Worm (Caenorhabditis elegans) whole organism, L1 larva: ENCODE results near the gene aagr-4.

Experiments used
- C16A3.4 ChIP-seq: fragments of 150-350 bp; optimal IDR thresholded peaks from 2 replicates; lab custom pipeline; 2014; ENCODE audit warnings: missing biosample characterization, missing genetic modification characterization
- C34B4.2 ChIP-seq: sonication (generic microtip); optimal IDR thresholded peaks from 2 replicates; lab custom pipeline; 2017; ENCODE audit warnings: mild to moderate bottlenecking, missing genetic modification characterization, missing compliant biosample characterization
- Y116A8C.19 ChIP-seq: sonication (generic microtip); optimal IDR thresholded peaks from 2 replicates; lab custom pipeline; 2016; ENCODE audit warnings: missing compliant biosample characterization, missing genetic modification characterization, borderline replicate concordance
- alr-1 ChIP-seq: fragments of 200-800 bp; sonication (Bioruptor generic); optimal IDR thresholded peaks from 2 replicates; lab custom pipeline; 2018; ENCODE audit warnings: borderline replicate concordance, mild to moderate bottlenecking, missing genetic modification characterization, missing compliant biosample characterization
- aly-2 ChIP-seq: fragments of 150-350 bp; optimal IDR thresholded peaks from 2 replicates; lab custom pipeline; 2014; ENCODE audit warnings: missing biosample characterization, missing genetic modification characterization
- ama-1 ChIP-seq: fragments of 150-350 bp; optimal IDR thresholded peaks from 2 replicates; lab custom pipeline; 2014
- blmp-1 ChIP-seq: fragments of 150-350 bp; optimal IDR thresholded peaks from 2 replicates; lab custom pipeline; 2014; ENCODE audit warnings: missing biosample characterization, missing genetic modification characterization
- ceh-8 ChIP-seq: fragments of 200-800 bp; sonication (Bioruptor generic); optimal IDR thresholded peaks from 2 replicates; lab custom pipeline; 2018; ENCODE audit warnings: mild to moderate bottlenecking, missing genetic modification characterization, moderate library complexity, missing compliant biosample characterization
- ceh-82 ChIP-seq, 3 experiments: fragments of 150-350 bp in 1 of 3; sonication (generic microtip) in 2 of 3; optimal IDR thresholded peaks; 2 replicates each; lab custom pipeline; 2014 to 2017; ENCODE audit warnings: missing biosample characterization in 3 of 3, missing genetic modification characterization in 3 of 3
- ceh-88 ChIP-seq: fragments of 200-800 bp; sonication (Bioruptor generic); IDR thresholded peaks from 2 replicates; pipeline ENCODE4 v1.3.6; 2022; ENCODE audit warnings: missing genetic modification characterization, missing compliant biosample characterization
- dsc-1 ChIP-seq: sonication (generic microtip); optimal IDR thresholded peaks from 2 replicates; lab custom pipeline; 2016; ENCODE audit warnings: mild to moderate bottlenecking, missing genetic modification characterization, missing compliant biosample characterization
- egl-27 ChIP-seq, 2 experiments: fragments of 150-350 bp in 1 of 2; sonication (generic microtip); optimal IDR thresholded peaks; 3 replicates each; lab custom pipeline; 2017 to 2018; ENCODE audit warnings: missing biosample characterization in 2 of 2, missing genetic modification characterization in 2 of 2, missing genetic modification reagents in 2 of 2
- elt-2 ChIP-seq: sonication (generic microtip); optimal IDR thresholded peaks from 2 replicates; lab custom pipeline; 2016; ENCODE audit warnings: missing genetic modification characterization, mild to moderate bottlenecking, inconsistent platforms, missing compliant biosample characterization, missing genetic modification reagents
- elt-3 ChIP-seq, 6 experiments: fragments of 150-350 bp in 1 of 6; sonication (generic microtip); optimal IDR thresholded peaks; 2 replicates each; lab custom pipeline; 2017 to 2018; ENCODE audit warnings: missing biosample characterization in 6 of 6, missing genetic modification characterization in 6 of 6, inconsistent platforms in 1 of 6
- ets-5 ChIP-seq: fragments of 200-800 bp; sonication (Bioruptor generic); IDR thresholded peaks from 2 replicates; pipeline ENCODE4 v1.3.6; 2022; ENCODE audit warnings: missing genetic modification characterization, missing compliant biosample characterization
- fkh-8 ChIP-seq: sonication (generic microtip); optimal IDR thresholded peaks from 2 replicates; lab custom pipeline; 2016; ENCODE audit warnings: mild to moderate bottlenecking, missing genetic modification characterization, missing compliant biosample characterization
- fos-1 ChIP-seq: fragments of 150-350 bp; optimal IDR thresholded peaks from 2 replicates; lab custom pipeline; 2014; ENCODE audit warnings: missing biosample characterization, missing genetic modification characterization
- hlh-17 ChIP-seq: fragments of 200-800 bp; sonication (Bioruptor generic); optimal IDR thresholded peaks from 2 replicates; lab custom pipeline; 2018; ENCODE audit warnings: missing genetic modification characterization, mild to moderate bottlenecking, missing compliant biosample characterization, moderate library complexity, borderline replicate concordance
- hlh-4 ChIP-seq: sonication (generic microtip); optimal IDR thresholded peaks from 2 replicates; lab custom pipeline; 2016; ENCODE audit warnings: mild to moderate bottlenecking, missing genetic modification characterization, missing compliant biosample characterization
- isw-1 ChIP-seq: fragments of 200-800 bp; sonication (Bioruptor generic); IDR thresholded peaks from 2 replicates; pipeline ENCODE4 v1.3.6; 2022; ENCODE audit warnings: missing genetic modification characterization, missing compliant biosample characterization
- lin-14 ChIP-seq: fragments of 200-800 bp; sonication (Bioruptor generic); optimal IDR thresholded peaks from 2 replicates; lab custom pipeline; 2018; ENCODE audit warnings: mild to moderate bottlenecking, missing genetic modification characterization, moderate library complexity, missing compliant biosample characterization
- lin-15B ChIP-seq: fragments of 150-350 bp; sonication (generic microtip); optimal IDR thresholded peaks from 3 replicates; lab custom pipeline; 2014; ENCODE audit warnings: missing biosample characterization, missing genetic modification characterization
- lin-35 ChIP-seq, 2 experiments: fragments of 150-350 bp; optimal IDR thresholded peaks; 2 replicates each; lab custom pipeline; 2014; ENCODE audit warnings: missing biosample characterization in 2 of 2, missing genetic modification characterization in 2 of 2, missing genetic modification reagents in 2 of 2
- lin-39 ChIP-seq: fragments of 150-350 bp; optimal IDR thresholded peaks from 2 replicates; lab custom pipeline; 2014; ENCODE audit warnings: missing biosample characterization, missing genetic modification reagents, missing genetic modification characterization
- mab-9 ChIP-seq: fragments of 200-800 bp; sonication (Bioruptor generic); IDR thresholded peaks from 2 replicates; pipeline ENCODE4 v1.3.6; 2022; ENCODE audit warnings: missing genetic modification reagents, missing genetic modification characterization, missing compliant biosample characterization
- mef-2 ChIP-seq: fragments of 150-350 bp; optimal IDR thresholded peaks from 2 replicates; lab custom pipeline; 2014; ENCODE audit warnings: missing biosample characterization, missing genetic modification characterization
- mep-1 ChIP-seq: fragments of 150-350 bp; optimal IDR thresholded peaks from 2 replicates; lab custom pipeline; 2014; ENCODE audit warnings: missing biosample characterization, missing genetic modification characterization
- nhr-11 ChIP-seq: fragments of 150-350 bp; optimal IDR thresholded peaks from 2 replicates; lab custom pipeline; 2014; ENCODE audit warnings: missing biosample characterization, missing genetic modification characterization
- nhr-19 ChIP-seq: fragments of 200-800 bp; sonication (Bioruptor generic); conservative IDR thresholded peaks from 2 replicates; pipeline ENCODE4 v1.3.6; 2022; ENCODE audit warnings: missing genetic modification characterization, missing compliant biosample characterization
- nhr-20 ChIP-seq: sonication (generic microtip); optimal IDR thresholded peaks from 2 replicates; lab custom pipeline; 2016; ENCODE audit warnings: mild to moderate bottlenecking, missing genetic modification characterization, missing compliant biosample characterization
- nhr-237 ChIP-seq: fragments of 150-350 bp; optimal IDR thresholded peaks from 2 replicates; lab custom pipeline; 2014; ENCODE audit warnings: missing biosample characterization, missing genetic modification characterization
- nhr-28 ChIP-seq: fragments of 150-350 bp; optimal IDR thresholded peaks from 2 replicates; lab custom pipeline; 2014; ENCODE audit warnings: missing biosample characterization, missing genetic modification characterization
- nhr-47 ChIP-seq: sonication (generic microtip); optimal IDR thresholded peaks from 2 replicates; lab custom pipeline; 2016; ENCODE audit warnings: mild to moderate bottlenecking, missing genetic modification characterization, moderate library complexity, missing compliant biosample characterization
- nhr-77 ChIP-seq: fragments of 150-350 bp; optimal IDR thresholded peaks from 2 replicates; lab custom pipeline; 2014; ENCODE audit warnings: missing biosample characterization, missing genetic modification characterization
- nhr-84 ChIP-seq: sonication (generic microtip); optimal IDR thresholded peaks from 2 replicates; lab custom pipeline; 2017; ENCODE audit warnings: missing biosample characterization, missing genetic modification characterization
- nhr-85 ChIP-seq: sonication (generic microtip); peaks from one replicate; lab custom pipeline; 2016; ENCODE audit warnings: missing genetic modification characterization, inconsistent platforms, missing compliant biosample characterization
- pag-3 ChIP-seq: sonication (generic microtip); optimal IDR thresholded peaks from 2 replicates; lab custom pipeline; 2017; ENCODE audit warnings: missing genetic modification characterization, mild to moderate bottlenecking, missing compliant biosample characterization, antibody characterized with exemption, borderline replicate concordance; ENCODE audit not compliant: insufficient read depth
- pqm-1 ChIP-seq: sonication (generic microtip); optimal IDR thresholded peaks from 3 replicates; lab custom pipeline; 2017; ENCODE audit warnings: missing biosample characterization, missing genetic modification characterization
- rnt-1 ChIP-seq: sonication (generic microtip); optimal IDR thresholded peaks from 2 replicates; lab custom pipeline; 2016; ENCODE audit warnings: mild to moderate bottlenecking, missing genetic modification characterization, moderate library complexity, missing compliant biosample characterization
- skn-1 ChIP-seq: fragments of 150-350 bp; optimal IDR thresholded peaks from 2 replicates; lab custom pipeline; 2014; ENCODE audit warnings: missing biosample characterization, missing genetic modification characterization
- swsn-7 ChIP-seq: sonication (generic microtip); optimal IDR thresholded peaks from 2 replicates; lab custom pipeline; 2016; ENCODE audit warnings: missing genetic modification characterization, missing compliant biosample characterization
- tbx-2 ChIP-seq: sonication (generic microtip); optimal IDR thresholded peaks from 2 replicates; lab custom pipeline; 2016; ENCODE audit warnings: missing genetic modification characterization, missing compliant biosample characterization
- unc-130 ChIP-seq: fragments of 150-350 bp; optimal IDR thresholded peaks from 2 replicates; lab custom pipeline; 2017; ENCODE audit warnings: missing biosample characterization, missing genetic modification characterization, inconsistent platforms
- unc-30 ChIP-seq: sonication (generic microtip); optimal IDR thresholded peaks from 2 replicates; lab custom pipeline; 2017; ENCODE audit warnings: missing biosample characterization, missing genetic modification characterization
- unc-86 ChIP-seq: sonication (generic microtip); optimal IDR thresholded peaks from 2 replicates; lab custom pipeline; 2016; ENCODE audit warnings: missing genetic modification characterization, missing compliant biosample characterization
- vab-15 ChIP-seq: sonication (generic microtip); optimal IDR thresholded peaks from 2 replicates; lab custom pipeline; 2017; ENCODE audit warnings: missing genotype, mild to moderate bottlenecking, missing genetic modification characterization, missing compliant biosample characterization
- zag-1 ChIP-seq: fragments of 150-350 bp; optimal IDR thresholded peaks from 2 replicates; lab custom pipeline; 2014; ENCODE audit warnings: missing biosample characterization, missing genetic modification characterization
- ztf-11 ChIP-seq, 2 experiments: sonication (generic microtip); optimal IDR thresholded peaks; 2 replicates each; lab custom pipeline; 2016 to 2017; ENCODE audit warnings: missing genetic modification characterization in 2 of 2, missing biosample characterization in 1 of 2, missing compliant biosample characterization in 1 of 2

Gene aagr-4

DNA sequence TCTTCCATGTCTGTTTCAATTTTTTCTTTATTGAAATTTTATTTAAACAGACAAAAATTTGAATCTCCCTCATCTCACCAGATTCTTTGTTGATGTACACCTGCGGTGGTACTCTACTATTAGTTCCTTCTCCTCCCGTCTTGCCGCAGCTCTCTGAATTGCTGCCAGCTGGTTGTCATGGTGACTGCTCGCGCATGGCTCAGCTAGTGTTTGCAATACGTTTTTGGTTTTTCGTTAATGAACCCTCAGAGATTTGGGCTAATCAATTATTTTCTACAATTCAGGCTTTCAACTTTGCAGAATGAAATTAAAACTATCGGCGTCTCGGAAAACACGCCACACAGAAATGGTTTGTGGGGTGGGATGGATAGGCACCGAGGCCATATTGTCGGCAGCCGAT is 20.7 kb downstream of the aagr-4 start, which contains the start of gene che-2:
TSS of gene che-2 (plus strand) at position 301 of the 400 bp plus-strand sequence.
- TF ChIP-seq nhr-84 (tag; lab: Kevin White, UChicago), result no peak
- TF ChIP-seq nhr-47 (tag; lab: Kevin White, UChicago), result no peak
- TF ChIP-seq blmp-1 (tag; lab: Kevin White, UChicago), result no peak
- no peak for TF ChIP-seq nhr-28 (tag; lab: Kevin White, UChicago)
- no peak for TF ChIP-seq lin-35 (GFP tag; optimal IDR thresholded peaks at IDR 0.05; lab: Kevin White, UChicago)
- no peak for TF ChIP-seq swsn-7 (tag; lab: Kevin White, UChicago)
- TF ChIP-seq lin-14 (GFP tag; lab: Kevin White, UChicago), result no peak
- TF ChIP-seq skn-1 (tag; lab: Kevin White, UChicago), result peak; percentile 6
- TF ChIP-seq fkh-8, result peak; percentile 50
- no peak for TF ChIP-seq mab-9 (GFP tag; lab: Robert Waterston, UW)
- TF ChIP-seq unc-86, result no peak
- no peak for TF ChIP-seq elt-3 (tag; optimal IDR thresholded peaks at IDR 0.05; lab: Kevin White, UChicago)
- TF ChIP-seq ama-1 (lab: Kevin White, UChicago), result no peak
- TF ChIP-seq, all 84 proteins: peak for 2

DNA sequence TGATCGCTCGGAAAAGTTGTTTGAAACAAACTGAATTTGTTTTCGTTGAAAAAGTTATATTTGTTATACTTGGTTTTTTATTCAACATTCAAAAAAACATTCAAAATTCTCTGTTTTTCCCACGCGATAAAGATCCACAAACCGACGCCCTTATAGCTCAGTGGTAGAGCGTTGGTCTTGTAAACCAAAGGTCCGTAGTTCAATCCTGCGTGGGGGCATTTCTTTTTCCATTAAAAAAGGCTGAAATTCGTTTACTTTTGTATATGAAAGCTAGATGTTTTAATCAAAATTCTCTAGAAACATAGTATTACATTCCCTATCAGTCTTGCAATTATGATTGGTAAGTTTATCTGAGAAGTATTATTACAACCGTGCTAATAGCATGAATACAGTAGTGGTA is 27.2 kb downstream of the aagr-4 start:
- peak; percentile 28 for TF ChIP-seq alr-1 (tag; lab: Kevin White, UChicago)
- TF ChIP-seq egl-27 (tag; optimal IDR thresholded peaks at IDR 0.05; lab: Kevin White, UChicago), result no peak
- no peak for TF ChIP-seq tbx-2 (tag; lab: Kevin White, UChicago)

DNA sequence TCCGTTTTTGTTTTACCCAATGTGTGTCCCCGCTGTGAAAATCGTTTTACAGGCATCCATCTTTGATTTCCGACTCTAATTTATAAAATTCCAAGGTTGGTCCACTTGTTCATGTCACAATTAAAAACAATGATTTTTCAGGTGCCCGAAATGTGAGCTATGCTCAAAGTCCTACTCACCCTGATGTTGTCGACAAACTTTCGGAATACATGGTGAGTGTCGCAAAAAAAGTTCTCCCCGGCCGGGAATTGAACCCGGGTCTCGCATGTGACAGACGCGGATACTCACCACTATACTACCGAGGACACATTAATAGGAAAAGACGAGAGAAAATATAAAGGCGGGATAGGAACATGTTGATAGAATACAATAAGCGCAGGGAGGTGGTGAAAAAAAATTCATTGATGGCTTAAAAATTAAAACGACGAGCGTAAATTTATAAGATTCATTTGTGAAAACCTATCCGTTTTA is 29.2 kb downstream of the aagr-4 start, which contains the start of gene egl-17:
TSS of gene egl-17 (plus strand) at position 51 of the 471 bp plus-strand sequence.
- TF ChIP-seq alr-1 (tag; lab: Kevin White, UChicago) (no peak), ets-5 (GFP tag; lab: Robert Waterston, UW) (no peak), ztf-11 (tag; optimal IDR thresholded peaks at IDR 0.05; lab: Kevin White, UChicago) (no peak), Y116A8C.19 (tag; lab: Kevin White, UChicago) (no peak), C16A3.4 (tag; lab: Kevin White, UChicago) (peak; percentile 70), rnt-1 (tag; lab: Kevin White, UChicago) (peak; percentile 78), ceh-82 (tag; optimal IDR thresholded peaks at IDR 0.05; lab: Kevin White, UChicago) (peak; percentile 32 to 72 (median 57)), mep-1 (peak; percentile 65), nhr-85 (tag; lab: Kevin White, UChicago) (peak; percentile 68), nhr-19 (GFP tag; lab: Robert Waterston, UW) (peak; percentile 73), hlh-4 (tag; lab: Kevin White, UChicago) (no peak), unc-30 (tag; lab: Kevin White, UChicago) (no peak), pqm-1 (tag; lab: Kevin White, UChicago) (no peak), nhr-11 (no peak), nhr-237 (tag; lab: Kevin White, UChicago) (no peak), dsc-1 (peak; percentile 86), nhr-20 (peak; percentile 53), vab-15 (tag; lab: Kevin White, UChicago) (peak; percentile 44), isw-1 (GFP tag; lab: Robert Waterston, UW) (no peak), nhr-77 (tag; lab: Kevin White, UChicago) (peak; percentile 23), skn-1 (tag; lab: Kevin White, UChicago) (peak; percentile 71), fos-1 (tag; lab: Kevin White, UChicago) (peak; percentile 55), mab-9 (GFP tag; lab: Robert Waterston, UW) (no peak), zag-1 (tag; lab: Kevin White, UChicago) (no peak), pag-3 (no peak), aly-2 (no peak), elt-2 (tag; lab: Kevin White, UChicago) (peak; percentile 36), hlh-17 (GFP tag; lab: Kevin White, UChicago) (no peak), blmp-1 (tag; lab: Kevin White, UChicago) (no peak), lin-14 (GFP tag; lab: Kevin White, UChicago) (peak; percentile 63), lin-15B (tag; lab: Kevin White, UChicago) (no peak), ceh-88 (peak; percentile 48; the same call in 1 of the 2 replicates), fkh-8 (peak; percentile 54), ceh-8 (GFP tag; lab: Kevin White, UChicago) (no peak), tbx-2 (tag; lab: Kevin White, UChicago) (peak; percentile 45), nhr-28 (tag; lab: Kevin White, UChicago) (no peak), lin-39 (tag; lab: Kevin White, UChicago) (no peak), mef-2 (tag; lab: Kevin White, UChicago) (no peak), unc-130 (no peak), C34B4.2 (tag; lab: Kevin White, UChicago) (no peak)
